Worm (Caenorhabditis elegans): ENCODE data around the gene adt-2.

ce11 chrX:7573629-7574028 is 12.4 kb upstream of the adt-2 start:
- TF ChIP-seq ama-1 (optimal IDR thresholded peaks at IDR 0.05) (no peak), zag-1 (tag; optimal IDR thresholded peaks at IDR 0.05) (no peak), nhr-237 (tag; optimal IDR thresholded peaks at IDR 0.05) (no peak), unc-62 (GFP tag; optimal IDR thresholded peaks at IDR 0.05) (no peak), ztf-11 (tag; optimal IDR thresholded peaks at IDR 0.05) (no peak), skn-1 (tag; optimal IDR thresholded peaks at IDR 0.05) (no peak), elt-3 (tag; optimal IDR thresholded peaks at IDR 0.05) (no peak), unc-39 (tag; optimal IDR thresholded peaks at IDR 0.05) (no peak)

Data from whole organism, L2 larva.